Fruit fly (Drosophila melanogaster): Measurements from ENCODE around the gene CG15056.

CG15056 gene

dm6 chrX:18409938-18410337, 5.3 kb upstream of the CG15056 start, which contains the start of gene Nt5b (continued):
- TF ChIP-seq CG18599 (GFP tag; optimal IDR thresholded peaks at IDR 0.05), result no peak
- TF ChIP-seq unc-4 (GFP tag; IDR thresholded peaks at IDR 0.05; ENCODE audit: partially characterized antibody), result 0 out of 2 replicates have a peak, but pooled peaks have one; percentile 23
- TF ChIP-seq TFAM (GFP tag; optimal IDR thresholded peaks at IDR 0.05), result no peak
- TF ChIP-seq CG6791 (GFP tag; IDR thresholded peaks at IDR 0.05; ENCODE audit: partially characterized antibody), result peak; percentile 65; the same call in 1 of the 3 replicates
- no peak for TF ChIP-seq CG10209 (GFP tag; optimal IDR thresholded peaks at IDR 0.05)
- no peak for TF ChIP-seq Bdp1 (GFP tag; optimal IDR thresholded peaks at IDR 0.05)
- no peak for TF ChIP-seq tgo (GFP tag; IDR thresholded peaks at IDR 0.05)
- no peak for TF ChIP-seq CG31441 (GFP tag; IDR thresholded peaks at IDR 0.05)
- TF ChIP-seq CG14014 (GFP tag; IDR thresholded peaks at IDR 0.05), result no peak
- 0 out of 3 replicates have a peak, but pooled peaks have one; percentile 46 for TF ChIP-seq vnd (GFP tag; IDR thresholded peaks at IDR 0.05; ENCODE audit: partially characterized antibody)
- no peak for TF ChIP-seq pnt (GFP tag; optimal IDR thresholded peaks at IDR 0.05)
- no peak for TF ChIP-seq CG7928 (GFP tag; optimal IDR thresholded peaks at IDR 0.05)
- TF ChIP-seq Xbp1 (GFP tag; optimal IDR thresholded peaks at IDR 0.05), result no peak
- no peak for TF ChIP-seq CG12236 (GFP tag; optimal IDR thresholded peaks at IDR 0.05)
- TF ChIP-seq Scr (GFP tag; IDR thresholded peaks at IDR 0.05; ENCODE audit: partially characterized antibody), result peak; percentile 36; the same call in 1 of the 2 replicates
- peak; percentile 15; the same call in 1 of the 3 replicates for TF ChIP-seq CG34224 (GFP tag; IDR thresholded peaks at IDR 0.05; ENCODE audit: partially characterized antibody)
- TF ChIP-seq row (GFP tag; IDR thresholded peaks at IDR 0.05), result no peak
- peak; percentile 34; the same call in 1 of the 3 replicates for TF ChIP-seq knrl (GFP tag; IDR thresholded peaks at IDR 0.05; ENCODE audit: partially characterized antibody)
- no peak for TF ChIP-seq pum (GFP tag; optimal IDR thresholded peaks at IDR 0.05)
- TF ChIP-seq Mrtf (GFP tag; IDR thresholded peaks at IDR 0.05), result no peak
- TF ChIP-seq CG34422 (GFP tag; IDR thresholded peaks at IDR 0.05), result no peak
- no peak for TF ChIP-seq CG6854 (GFP tag; optimal IDR thresholded peaks at IDR 0.05)
- no peak for TF ChIP-seq Aef1 (GFP tag; IDR thresholded peaks at IDR 0.05)
- no peak for TF ChIP-seq maf-S (GFP tag; optimal IDR thresholded peaks at IDR 0.05)
- no peak for TF ChIP-seq MESR4 (GFP tag; optimal IDR thresholded peaks at IDR 0.05)
- TF ChIP-seq repo (GFP tag; optimal IDR thresholded peaks at IDR 0.05), result no peak
- TF ChIP-seq dmrt11E (tag; optimal IDR thresholded peaks at IDR 0.05), result no peak
- TF ChIP-seq prd (optimal IDR thresholded peaks at IDR 0.05), result no peak
- TF ChIP-seq prd (GFP tag; IDR thresholded peaks at IDR 0.05), result no peak
- TF ChIP-seq CTCF (GFP tag; optimal IDR thresholded peaks at IDR 0.05), result no peak
- no peak for TF ChIP-seq ATbp (GFP tag; optimal IDR thresholded peaks at IDR 0.05)
- TF ChIP-seq CG32767 (GFP tag; IDR thresholded peaks at IDR 0.05), result no peak
- TF ChIP-seq CG10147 (GFP tag; optimal IDR thresholded peaks at IDR 0.05), result no peak
- TF ChIP-seq fru (optimal IDR thresholded peaks at IDR 0.05), result no peak
- TF ChIP-seq seq (GFP tag; IDR thresholded peaks at IDR 0.05), result no peak
- no peak for TF ChIP-seq ase (GFP tag; IDR thresholded peaks at IDR 0.05)
- no peak for TF ChIP-seq CG13424 (tag; optimal IDR thresholded peaks at IDR 0.05)
- no peak for TF ChIP-seq CG11695 (GFP tag; IDR thresholded peaks at IDR 0.05)
- TF ChIP-seq schlank (tag; optimal IDR thresholded peaks at IDR 0.05), result no peak
- no peak for TF ChIP-seq CG15696 (tag; optimal IDR thresholded peaks at IDR 0.05)
- no peak for TF ChIP-seq B-H1 (GFP tag; IDR thresholded peaks at IDR 0.05)
- no peak for TF ChIP-seq slp2 (GFP tag; optimal IDR thresholded peaks at IDR 0.05)
- TF ChIP-seq odd (GFP tag; optimal IDR thresholded peaks at IDR 0.05), result no peak
- no peak for TF ChIP-seq CG7372 (GFP tag; IDR thresholded peaks at IDR 0.05)
- no peak for TF ChIP-seq D19A (tag; optimal IDR thresholded peaks at IDR 0.05)
- peak; percentile 45 for TF ChIP-seq psq (GFP tag; optimal IDR thresholded peaks at IDR 0.05)
- peak; percentile 23; the same call in 1 of the 2 replicates for TF ChIP-seq tna (GFP tag; IDR thresholded peaks at IDR 0.05; ENCODE audit: partially characterized antibody)
- TF ChIP-seq Vsx1 (GFP tag; optimal IDR thresholded peaks at IDR 0.05), result no peak
- no peak for TF ChIP-seq CG15514 (GFP tag; optimal IDR thresholded peaks at IDR 0.05)
- no peak for TF ChIP-seq Lim3 (GFP tag; IDR thresholded peaks at IDR 0.05)
- no peak for TF ChIP-seq CG18476 (GFP tag; optimal IDR thresholded peaks at IDR 0.05)
- TF ChIP-seq gt (GFP tag; IDR thresholded peaks at IDR 0.05), result no peak
